Worm (Caenorhabditis elegans) whole organism, L1 larva: Measurements from ENCODE around the gene C29A12.6.

ENCODE experiments used
- blmp-1 ChIP-seq: fragments of 150-350 bp; optimal IDR thresholded peaks from 2 replicates; lab custom pipeline; 2014; ENCODE audit warnings: missing biosample characterization, missing genetic modification characterization
- ceh-88 ChIP-seq: fragments of 200-800 bp; sonication (Bioruptor generic); IDR thresholded peaks from 2 replicates; pipeline ENCODE4 v1.3.6; 2022; ENCODE audit warnings: missing genetic modification characterization, missing compliant biosample characterization
- ceh-90 ChIP-seq: sonication (generic microtip); optimal IDR thresholded peaks from 2 replicates; lab custom pipeline; 2016; ENCODE audit warnings: missing genetic modification characterization, missing compliant biosample characterization
- dsc-1 ChIP-seq: sonication (generic microtip); optimal IDR thresholded peaks from 2 replicates; lab custom pipeline; 2016; ENCODE audit warnings: mild to moderate bottlenecking, missing genetic modification characterization, missing compliant biosample characterization
- efl-1 ChIP-seq, 4 experiments: fragments of 150-350 bp; optimal IDR thresholded peaks in 3 of 4; peaks in 1 of 4; 1 replicate in 1 of 4; 2 replicates in 3 of 4; lab custom pipeline; 2014; ENCODE audit warnings: missing biosample characterization in 2 of 4, missing genetic modification characterization in 2 of 4, missing genetic modification reagents in 2 of 4
- egl-13 ChIP-seq: sonication (generic microtip); optimal IDR thresholded peaks from 2 replicates; lab custom pipeline; 2016; ENCODE audit warnings: missing genotype, missing genetic modification reagents, missing genetic modification characterization, missing compliant biosample characterization
- egl-27 ChIP-seq, 2 experiments: fragments of 150-350 bp in 1 of 2; sonication (generic microtip); optimal IDR thresholded peaks; 3 replicates each; lab custom pipeline; 2017 to 2018; ENCODE audit warnings: missing biosample characterization in 2 of 2, missing genetic modification characterization in 2 of 2, missing genetic modification reagents in 2 of 2
- elt-3 ChIP-seq, 6 experiments: fragments of 150-350 bp in 1 of 6; sonication (generic microtip); optimal IDR thresholded peaks; 2 replicates each; lab custom pipeline; 2017 to 2018; ENCODE audit warnings: missing biosample characterization in 6 of 6, missing genetic modification characterization in 6 of 6, inconsistent platforms in 1 of 6
- ets-5 ChIP-seq: fragments of 200-800 bp; sonication (Bioruptor generic); IDR thresholded peaks from 2 replicates; pipeline ENCODE4 v1.3.6; 2022; ENCODE audit warnings: missing genetic modification characterization, missing compliant biosample characterization
- fkh-10 ChIP-seq: sonication (generic microtip); optimal IDR thresholded peaks from 2 replicates; lab custom pipeline; 2017; ENCODE audit warnings: missing biosample characterization, missing genetic modification reagents, missing genetic modification characterization
- fkh-4 ChIP-seq: sonication (generic microtip); optimal IDR thresholded peaks from 2 replicates; lab custom pipeline; 2016; ENCODE audit warnings: missing compliant biosample characterization, missing genetic modification characterization, borderline replicate concordance
- fkh-8 ChIP-seq: sonication (generic microtip); optimal IDR thresholded peaks from 2 replicates; lab custom pipeline; 2016; ENCODE audit warnings: mild to moderate bottlenecking, missing genetic modification characterization, missing compliant biosample characterization
- grh-1 ChIP-seq: fragments of 200-800 bp; sonication (Bioruptor generic); IDR thresholded peaks from 2 replicates; pipeline ENCODE4 v1.3.6; 2022; ENCODE audit warnings: missing genetic modification reagents, missing genetic modification characterization, missing compliant biosample characterization
- hpl-2 ChIP-seq: fragments of 150-350 bp; optimal IDR thresholded peaks from 2 replicates; lab custom pipeline; 2014; ENCODE audit warnings: missing biosample characterization, missing genetic modification reagents, missing genetic modification characterization
- irx-1 ChIP-seq: sonication (generic microtip); optimal IDR thresholded peaks from 2 replicates; lab custom pipeline; 2016; ENCODE audit warnings: missing genetic modification characterization, missing compliant biosample characterization
- jun-1 ChIP-seq: fragments of 150-350 bp; optimal IDR thresholded peaks from 2 replicates; lab custom pipeline; 2014; ENCODE audit warnings: missing biosample characterization, missing genetic modification reagents, missing genetic modification characterization
- lin-14 ChIP-seq: fragments of 200-800 bp; sonication (Bioruptor generic); optimal IDR thresholded peaks from 2 replicates; lab custom pipeline; 2018; ENCODE audit warnings: mild to moderate bottlenecking, missing genetic modification characterization, moderate library complexity, missing compliant biosample characterization
- lin-35 ChIP-seq, 2 experiments: fragments of 150-350 bp; optimal IDR thresholded peaks; 2 replicates each; lab custom pipeline; 2014; ENCODE audit warnings: missing biosample characterization in 2 of 2, missing genetic modification characterization in 2 of 2, missing genetic modification reagents in 2 of 2
- lir-3 ChIP-seq: sonication (generic microtip); optimal IDR thresholded peaks from 2 replicates; lab custom pipeline; 2016; ENCODE audit warnings: mild to moderate bottlenecking, missing genetic modification characterization, moderate library complexity, missing compliant biosample characterization; ENCODE audit not compliant: poor library complexity
- lsy-2 ChIP-seq, 2 experiments: fragments of 150-350 bp; optimal IDR thresholded peaks; 2 replicates each; lab custom pipeline; 2014; ENCODE audit warnings: missing biosample characterization in 2 of 2, missing genetic modification characterization in 2 of 2
- mab-9 ChIP-seq: fragments of 200-800 bp; sonication (Bioruptor generic); IDR thresholded peaks from 2 replicates; pipeline ENCODE4 v1.3.6; 2022; ENCODE audit warnings: missing genetic modification reagents, missing genetic modification characterization, missing compliant biosample characterization
- mdl-1 ChIP-seq, 2 experiments: fragments of 150-350 bp; optimal IDR thresholded peaks; 2 replicates each; lab custom pipeline; 2014 to 2017; ENCODE audit warnings: missing biosample characterization in 2 of 2, missing genetic modification characterization in 2 of 2, inconsistent platforms in 1 of 2
- mef-2 ChIP-seq: fragments of 150-350 bp; optimal IDR thresholded peaks from 2 replicates; lab custom pipeline; 2014; ENCODE audit warnings: missing biosample characterization, missing genetic modification characterization
- mep-1 ChIP-seq: fragments of 150-350 bp; optimal IDR thresholded peaks from 2 replicates; lab custom pipeline; 2014; ENCODE audit warnings: missing biosample characterization, missing genetic modification characterization
- nhr-19 ChIP-seq: fragments of 200-800 bp; sonication (Bioruptor generic); conservative IDR thresholded peaks from 2 replicates; pipeline ENCODE4 v1.3.6; 2022; ENCODE audit warnings: missing genetic modification characterization, missing compliant biosample characterization
- nhr-20 ChIP-seq: sonication (generic microtip); optimal IDR thresholded peaks from 2 replicates; lab custom pipeline; 2016; ENCODE audit warnings: mild to moderate bottlenecking, missing genetic modification characterization, missing compliant biosample characterization
- nhr-47 ChIP-seq: sonication (generic microtip); optimal IDR thresholded peaks from 2 replicates; lab custom pipeline; 2016; ENCODE audit warnings: mild to moderate bottlenecking, missing genetic modification characterization, moderate library complexity, missing compliant biosample characterization
- nhr-71 ChIP-seq: sonication (generic microtip); optimal IDR thresholded peaks from 2 replicates; lab custom pipeline; 2016; ENCODE audit warnings: mild to moderate bottlenecking, missing genetic modification characterization, moderate library complexity, missing compliant biosample characterization
- nhr-84 ChIP-seq: sonication (generic microtip); optimal IDR thresholded peaks from 2 replicates; lab custom pipeline; 2017; ENCODE audit warnings: missing biosample characterization, missing genetic modification characterization
- nhr-85 ChIP-seq: sonication (generic microtip); peaks from one replicate; lab custom pipeline; 2016; ENCODE audit warnings: missing genetic modification characterization, inconsistent platforms, missing compliant biosample characterization
- nhr-90 ChIP-seq: sonication (generic microtip); optimal IDR thresholded peaks from 2 replicates; lab custom pipeline; 2016; ENCODE audit warnings: mild to moderate bottlenecking, missing genetic modification characterization, missing compliant biosample characterization; ENCODE audit not compliant: poor library complexity
- pag-3 ChIP-seq: sonication (generic microtip); optimal IDR thresholded peaks from 2 replicates; lab custom pipeline; 2017; ENCODE audit warnings: missing genetic modification characterization, mild to moderate bottlenecking, missing compliant biosample characterization, antibody characterized with exemption, borderline replicate concordance; ENCODE audit not compliant: insufficient read depth
- pax-3 ChIP-seq: fragments of 200-800 bp; sonication (Bioruptor generic); optimal IDR thresholded peaks from 2 replicates; lab custom pipeline; 2018; ENCODE audit warnings: mild to moderate bottlenecking, missing genetic modification characterization, moderate library complexity, missing compliant biosample characterization
- rnt-1 ChIP-seq: sonication (generic microtip); optimal IDR thresholded peaks from 2 replicates; lab custom pipeline; 2016; ENCODE audit warnings: mild to moderate bottlenecking, missing genetic modification characterization, moderate library complexity, missing compliant biosample characterization
- snpc-4 ChIP-seq: fragments of 150-350 bp; optimal IDR thresholded peaks from 2 replicates; lab custom pipeline; 2014; ENCODE audit warnings: missing biosample characterization, missing genetic modification characterization
- snu-23 ChIP-seq: sonication (generic microtip); optimal IDR thresholded peaks from 2 replicates; lab custom pipeline; 2016; ENCODE audit warnings: missing genetic modification characterization, missing compliant biosample characterization
- sox-4 ChIP-seq: sonication (generic microtip); optimal IDR thresholded peaks from 2 replicates; lab custom pipeline; 2016; ENCODE audit warnings: missing genetic modification characterization, missing compliant biosample characterization
- swsn-7 ChIP-seq: sonication (generic microtip); optimal IDR thresholded peaks from 2 replicates; lab custom pipeline; 2016; ENCODE audit warnings: missing genetic modification characterization, missing compliant biosample characterization
- tbx-2 ChIP-seq: sonication (generic microtip); optimal IDR thresholded peaks from 2 replicates; lab custom pipeline; 2016; ENCODE audit warnings: missing genetic modification characterization, missing compliant biosample characterization
- unc-30 ChIP-seq: sonication (generic microtip); optimal IDR thresholded peaks from 2 replicates; lab custom pipeline; 2017; ENCODE audit warnings: missing biosample characterization, missing genetic modification characterization
- unc-86 ChIP-seq: sonication (generic microtip); optimal IDR thresholded peaks from 2 replicates; lab custom pipeline; 2016; ENCODE audit warnings: missing genetic modification characterization, missing compliant biosample characterization
- unc-98 ChIP-seq: fragments of 200-800 bp; sonication (Bioruptor generic); IDR thresholded peaks from 2 replicates; pipeline ENCODE4 v1.3.6; 2022; ENCODE audit warnings: missing genetic modification characterization, missing compliant biosample characterization
- xbp-1 ChIP-seq: sonication (generic microtip); optimal IDR thresholded peaks from 2 replicates; lab custom pipeline; 2016; ENCODE audit warnings: missing genetic modification characterization, missing compliant biosample characterization
- zag-1 ChIP-seq: fragments of 150-350 bp; optimal IDR thresholded peaks from 2 replicates; lab custom pipeline; 2014; ENCODE audit warnings: missing biosample characterization, missing genetic modification characterization
- zip-4 ChIP-seq: fragments of 200-800 bp; sonication (Bioruptor generic); optimal IDR thresholded peaks from 2 replicates; lab custom pipeline; 2018; ENCODE audit warnings: mild to moderate bottlenecking, missing genetic modification characterization, moderate library complexity, missing compliant biosample characterization

The C29A12.6 gene

DNA sequence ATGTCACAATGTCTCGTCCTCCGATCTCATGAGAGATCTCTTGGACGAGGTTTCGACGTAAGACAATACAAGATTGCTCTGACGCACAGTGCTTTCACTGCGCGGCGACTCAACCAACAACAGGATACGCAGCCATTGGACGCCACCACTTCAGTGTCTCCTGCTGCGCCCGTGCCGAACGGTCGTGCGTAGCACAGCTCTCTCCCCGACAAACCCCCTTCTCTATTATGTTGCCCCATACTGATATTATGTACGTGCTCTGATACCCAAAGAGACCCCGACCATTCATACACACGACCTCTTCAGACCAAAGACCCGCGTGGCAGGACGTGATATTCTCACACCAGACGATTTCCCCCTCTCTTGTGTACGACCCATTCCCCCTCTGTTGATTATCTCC is 19.3 kb downstream of the C29A12.6 start:
- TF ChIP-seq ets-5 (GFP tag; lab: Robert Waterston, UW) (peak; percentile 94; the same call in 1 of the 2 replicates), ceh-88 (GFP tag; lab: Robert Waterston, UW) (0 out of 2 replicates have a peak, but pooled peaks have one; percentile 11)

DNA sequence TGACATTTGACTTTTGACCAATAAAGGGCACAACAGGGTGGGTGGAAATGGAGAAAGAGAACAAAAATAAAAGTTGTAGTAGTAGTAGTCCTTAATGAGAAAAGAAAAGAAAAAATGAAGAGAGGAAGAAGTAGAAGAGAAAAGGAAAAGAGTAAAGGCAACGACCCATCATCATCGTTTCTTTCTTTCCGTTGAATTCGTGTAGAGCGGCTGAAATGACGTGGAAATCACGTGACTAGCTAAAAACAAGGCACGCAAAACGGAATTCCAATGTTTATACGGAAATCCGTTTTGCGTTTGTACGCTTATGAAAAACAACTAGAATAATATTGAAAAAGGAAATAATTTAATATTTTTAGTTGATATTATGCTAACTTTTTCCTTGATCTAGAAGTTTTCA is 20.6 kb downstream of the C29A12.6 start:
- TF ChIP-seq blmp-1 (tag; lab: Kevin White, UChicago) (peak; percentile 62), nhr-20 (peak; percentile 75), elt-3 (tag; optimal IDR thresholded peaks at IDR 0.05; lab: Kevin White, UChicago) (peak in 3 of 6 experiments; percentile 35 to 69 (median 40)), efl-1 (optimal IDR thresholded peaks at IDR 0.05; lab: Kevin White, UChicago) (peak in 1 of 2 experiments; percentile 18), efl-1 (GFP tag; optimal IDR thresholded peaks at IDR 0.05 in 1 of 2; lab: Kevin White, UChicago) (no peak), mab-9 (GFP tag; lab: Robert Waterston, UW) (0 out of 2 replicates have a peak, but pooled peaks have one; percentile 42), fkh-8 (tag; lab: Kevin White, UChicago) (peak; percentile 80), lin-14 (GFP tag; lab: Kevin White, UChicago) (peak; percentile 91), mef-2 (tag; lab: Kevin White, UChicago) (peak; percentile 27), snu-23 (GFP tag; lab: Kevin White, UChicago) (peak; percentile 74), nhr-90 (peak; percentile 56), ceh-90 (tag; lab: Kevin White, UChicago) (no peak), mep-1 (tag; lab: Kevin White, UChicago) (peak; percentile 14), nhr-85 (peak; percentile 88), nhr-47 (tag; lab: Kevin White, UChicago) (peak; percentile 77), lir-3 (tag; lab: Kevin White, UChicago) (no peak), unc-98 (GFP tag; lab: Robert Waterston, UW) (no peak), egl-13 (tag; lab: Kevin White, UChicago) (peak; percentile 77), egl-27 (tag; optimal IDR thresholded peaks at IDR 0.05; lab: Kevin White, UChicago) (no peak), grh-1 (GFP tag; lab: Robert Waterston, UW) (no peak), mdl-1 (tag; optimal IDR thresholded peaks at IDR 0.05; lab: Kevin White, UChicago) (peak in 1 of 2 experiments; percentile 50), zag-1 (tag; lab: Kevin White, UChicago) (no peak), nhr-19 (GFP tag; lab: Robert Waterston, UW) (peak; percentile 41), unc-86 (peak; percentile 31), nhr-84 (tag; lab: Kevin White, UChicago) (no peak), lsy-2 (tag; optimal IDR thresholded peaks at IDR 0.05; lab: Kevin White, UChicago) (peak; percentile 41 to 42), irx-1 (peak; percentile 28), ets-5 (GFP tag; lab: Robert Waterston, UW) (no peak), tbx-2 (tag; lab: Kevin White, UChicago) (peak; percentile 64), fkh-10 (peak; percentile 59), nhr-71 (tag; lab: Kevin White, UChicago) (peak; percentile 81), lin-35 (GFP tag; optimal IDR thresholded peaks at IDR 0.05; lab: Kevin White, UChicago) (peak; percentile 27 to 37), pax-3 (no peak), jun-1 (no peak), snpc-4 (tag; lab: Kevin White, UChicago) (no peak), pag-3 (tag; lab: Kevin White, UChicago) (no peak), xbp-1 (peak; percentile 41), swsn-7 (tag; lab: Kevin White, UChicago) (peak; percentile 47), sox-4 (tag; lab: Kevin White, UChicago) (peak; percentile 27)

ce11 chrV:10870050-10870449 is 23.1 kb downstream of the C29A12.6 start:
- TF ChIP-seq zip-4 (GFP tag; lab: Kevin White, UChicago) (no peak), xbp-1 (no peak), nhr-19 (GFP tag; lab: Robert Waterston, UW) (peak; percentile 28), lin-14 (GFP tag; lab: Kevin White, UChicago) (peak; percentile 61), fkh-4 (tag; lab: Kevin White, UChicago) (no peak), mdl-1 (tag; optimal IDR thresholded peaks at IDR 0.05; lab: Kevin White, UChicago) (peak in 1 of 2 experiments; percentile 26), hpl-2 (GFP tag; lab: Kevin White, UChicago) (no peak), rnt-1 (tag; lab: Kevin White, UChicago) (peak; percentile 45), nhr-20 (no peak), nhr-85 (peak; percentile 31), dsc-1 (tag; lab: Kevin White, UChicago) (peak; percentile 9), swsn-7 (tag; lab: Kevin White, UChicago) (no peak), nhr-71 (tag; lab: Kevin White, UChicago) (peak; percentile 63), unc-30 (tag; lab: Kevin White, UChicago) (no peak), jun-1 (no peak)
